Fruit fly (Drosophila melanogaster) whole organism, embryonic: ENCODE results near the gene wfs1.

Source experiments
- B-H2 ChIP-seq: fragments of 200-800 bp; sonication (Bioruptor generic); optimal IDR thresholded peaks from 2 replicates; lab custom pipeline; 2018; ENCODE audit warnings: missing biosample characterization, mild to moderate bottlenecking, missing genetic modification characterization
- CG10321 ChIP-seq: fragments of 200-800 bp; sonication (Bioruptor generic); IDR thresholded peaks from 2 replicates; pipeline ENCODE4 v1.3.6; 2022; ENCODE audit warnings: missing biosample characterization, missing genetic modification characterization
- CG13123 ChIP-seq: fragments of 200-800 bp; sonication (Bioruptor generic); optimal IDR thresholded peaks from 2 replicates; lab custom pipeline; 2016; ENCODE audit warnings: missing biosample characterization, missing genetic modification characterization
- CG14050 ChIP-seq: fragments of 200-800 bp; sonication (Bioruptor generic); IDR thresholded peaks from 3 replicates; pipeline ENCODE4 v1.3.6; 2022; ENCODE audit warnings: missing biosample characterization, missing genetic modification characterization
- CG14710 ChIP-seq: fragments of 200-800 bp; sonication (Bioruptor generic); optimal IDR thresholded peaks from 3 replicates; lab custom pipeline; 2019; ENCODE audit warnings: missing biosample characterization, mild to moderate bottlenecking, missing genetic modification characterization, moderate library complexity
- CG1529 ChIP-seq: fragments of 200-800 bp; sonication (Bioruptor generic); optimal IDR thresholded peaks from 3 replicates; lab custom pipeline; 2018; ENCODE audit warnings: missing biosample characterization, missing genetic modification characterization
- CG1602 ChIP-seq: fragments of 200-800 bp; sonication (Bioruptor generic); optimal IDR thresholded peaks from 3 replicates; lab custom pipeline; 2016; ENCODE audit warnings: missing biosample characterization, missing genetic modification characterization
- CG16863 ChIP-seq: fragments of 200-800 bp; sonication (Bioruptor generic); optimal IDR thresholded peaks from 3 replicates; lab custom pipeline; 2016; ENCODE audit warnings: missing biosample characterization, missing genetic modification characterization
- CG17829 ChIP-seq: fragments of 200-800 bp; optimal IDR thresholded peaks from 2 replicates; lab custom pipeline; 2019; ENCODE audit warnings: missing biosample characterization, mild to moderate bottlenecking, missing genetic modification characterization, moderate library complexity
- CG1792 ChIP-seq: fragments of 200-800 bp; sonication (Bioruptor generic); optimal IDR thresholded peaks from 2 replicates; lab custom pipeline; 2016; ENCODE audit warnings: missing biosample characterization, missing genetic modification characterization
- CG18599 ChIP-seq: fragments of 200-800 bp; sonication (Bioruptor generic); optimal IDR thresholded peaks from 3 replicates; lab custom pipeline; 2017; ENCODE audit warnings: missing biosample characterization, missing genetic modification characterization, mild to moderate bottlenecking, moderate library complexity, missing genetic modification reagents
- CG2116 ChIP-seq: fragments of 200-800 bp; sonication (Bioruptor generic); optimal IDR thresholded peaks from 3 replicates; lab custom pipeline; 2018; ENCODE audit warnings: missing biosample characterization, mild to moderate bottlenecking, missing genetic modification characterization
- CG2129 ChIP-seq: fragments of 200-800 bp; sonication (Bioruptor generic); IDR thresholded peaks from 2 replicates; pipeline ENCODE4 v1.3.6; 2022; ENCODE audit warnings: missing biosample characterization, missing genetic modification characterization; ENCODE audit not compliant: partially characterized antibody
- CG2202 ChIP-seq: fragments of 200-800 bp; sonication (Bioruptor generic); optimal IDR thresholded peaks from 2 replicates; lab custom pipeline; 2018; ENCODE audit warnings: missing biosample characterization, mild to moderate bottlenecking, missing genetic modification characterization
- CG32772 ChIP-seq: fragments of 200-800 bp; sonication (Bioruptor generic); IDR thresholded peaks from 2 replicates; pipeline ENCODE4 v1.3.6; 2022; ENCODE audit warnings: missing biosample characterization, missing genetic modification characterization
- CG8089 ChIP-seq: fragments of 200-800 bp; sonication (Bioruptor generic); optimal IDR thresholded peaks from 3 replicates; lab custom pipeline; 2016; ENCODE audit warnings: missing biosample characterization, missing genetic modification characterization
- CG8388 ChIP-seq: fragments of 200-800 bp; sonication (Bioruptor generic); optimal IDR thresholded peaks from 2 replicates; lab custom pipeline; 2019; ENCODE audit warnings: missing biosample characterization, mild to moderate bottlenecking, missing genetic modification characterization, moderate library complexity
- CG9932 ChIP-seq: fragments of 200-800 bp; sonication (Bioruptor generic); IDR thresholded peaks from 2 replicates; pipeline ENCODE4 v1.3.6; 2022; ENCODE audit warnings: missing biosample characterization, missing genetic modification characterization
- Dek ChIP-seq: fragments of 200-800 bp; sonication (Bioruptor generic); optimal IDR thresholded peaks from 3 replicates; lab custom pipeline; 2019; ENCODE audit warnings: missing biosample characterization, mild to moderate bottlenecking, missing genetic modification characterization, moderate library complexity
- Doc3 ChIP-seq: fragments of 200-800 bp; sonication (Bioruptor generic); IDR thresholded peaks from 3 replicates; pipeline ENCODE4 v1.3.6; 2022; ENCODE audit warnings: missing biosample characterization, missing genetic modification characterization; ENCODE audit not compliant: partially characterized antibody
- HHEX ChIP-seq: fragments of 200-800 bp; sonication (Bioruptor generic); optimal IDR thresholded peaks from 3 replicates; lab custom pipeline; 2017; ENCODE audit warnings: missing biosample characterization, mild to moderate bottlenecking, missing genetic modification characterization, missing genetic modification reagents
- HLH4C ChIP-seq: fragments of 200-800 bp; sonication (Bioruptor generic); IDR thresholded peaks from 3 replicates; pipeline ENCODE4 v1.3.6; 2022; ENCODE audit warnings: missing biosample characterization, missing genetic modification characterization; ENCODE audit not compliant: partially characterized antibody
- Hr3 ChIP-seq: fragments of 200-800 bp; sonication (Bioruptor generic); optimal IDR thresholded peaks from 3 replicates; lab custom pipeline; 2016; ENCODE audit warnings: missing biosample characterization, missing genetic modification characterization
- Hr51 ChIP-seq, 2 experiments: fragments of 200-800 bp; sonication (Bioruptor generic); optimal IDR thresholded peaks; 2 replicates in 1 of 2; 3 replicates in 1 of 2; lab custom pipeline; 2016 to 2018; ENCODE audit warnings: missing biosample characterization in 2 of 2, missing genetic modification characterization in 2 of 2, mild to moderate bottlenecking in 1 of 2, moderate library complexity in 1 of 2
- MBD-R2 ChIP-seq: fragments of 200-800 bp; sonication (Bioruptor generic); IDR thresholded peaks from 2 replicates; pipeline ENCODE4 v1.3.6; 2022; ENCODE audit warnings: missing biosample characterization, missing genetic modification characterization
- NC2α ChIP-seq: fragments of 200-800 bp; sonication (Bioruptor generic); optimal IDR thresholded peaks from 2 replicates; lab custom pipeline; 2016; ENCODE audit warnings: missing biosample characterization, missing genetic modification characterization
- NK7.1 ChIP-seq: fragments of 200-800 bp; sonication (Bioruptor generic); optimal IDR thresholded peaks from 3 replicates; lab custom pipeline; 2016; ENCODE audit warnings: missing biosample characterization, missing genetic modification characterization
- Oaz ChIP-seq: fragments of 200-800 bp; sonication (Bioruptor generic); IDR thresholded peaks from 2 replicates; pipeline ENCODE4 v1.3.6; 2022; ENCODE audit warnings: missing biosample characterization, missing genetic modification characterization
- Six4 ChIP-seq: fragments of 200-800 bp; sonication (Bioruptor generic); optimal IDR thresholded peaks from 2 replicates; lab custom pipeline; 2016; ENCODE audit warnings: missing biosample characterization, missing genetic modification characterization
- ato ChIP-seq: fragments of 200-800 bp; sonication (Bioruptor generic); IDR thresholded peaks from 2 replicates; pipeline ENCODE4 v1.3.6; 2022; ENCODE audit warnings: missing biosample characterization, missing genetic modification characterization; ENCODE audit not compliant: partially characterized antibody
- cato ChIP-seq: fragments of 200-800 bp; sonication (Bioruptor generic); optimal IDR thresholded peaks from 2 replicates; lab custom pipeline; 2016; ENCODE audit warnings: missing biosample characterization, missing genetic modification characterization, borderline replicate concordance
- dpn ChIP-seq, 2 experiments: fragments of 200-800 bp; sonication (Bioruptor generic); optimal IDR thresholded peaks; 3 replicates each; lab custom pipeline; 2016; ENCODE audit warnings: missing biosample characterization in 2 of 2, missing genetic modification characterization in 2 of 2
- esg ChIP-seq: fragments of 200-800 bp; sonication (Bioruptor generic); conservative IDR thresholded peaks from 2 replicates; pipeline ENCODE4 v1.3.6; 2022; ENCODE audit warnings: missing biosample characterization, missing genetic modification characterization
- eyg ChIP-seq: fragments of 200-800 bp; sonication (Bioruptor generic); optimal IDR thresholded peaks from 3 replicates; lab custom pipeline; 2016; ENCODE audit warnings: missing biosample characterization, missing genetic modification characterization
- gem ChIP-seq: fragments of 200-800 bp; sonication (Bioruptor generic); optimal IDR thresholded peaks from 2 replicates; lab custom pipeline; 2019; ENCODE audit warnings: missing biosample characterization, mild to moderate bottlenecking, missing genetic modification characterization, moderate library complexity
- hb ChIP-seq: fragments of 200-800 bp; sonication (Bioruptor generic); IDR thresholded peaks from 3 replicates; pipeline ENCODE4 v1.3.6; 2022; ENCODE audit warnings: missing biosample characterization, missing genetic modification characterization; ENCODE audit not compliant: partially characterized antibody
- kah ChIP-seq: fragments of 200-800 bp; sonication (Bioruptor generic); optimal IDR thresholded peaks from 2 replicates; lab custom pipeline; 2018; ENCODE audit warnings: missing biosample characterization, mild to moderate bottlenecking, missing genetic modification characterization
- kay ChIP-seq: fragments of 200-800 bp; sonication (Bioruptor generic); optimal IDR thresholded peaks from 2 replicates; lab custom pipeline; 2016; ENCODE audit warnings: missing biosample characterization, missing genetic modification characterization
- knrl ChIP-seq: fragments of 200-800 bp; sonication (Bioruptor generic); IDR thresholded peaks from 3 replicates; pipeline ENCODE4 v1.3.6; 2022; ENCODE audit warnings: missing biosample characterization, missing genetic modification characterization; ENCODE audit not compliant: partially characterized antibody
- mam ChIP-seq: fragments of 200-800 bp; sonication (Bioruptor generic); optimal IDR thresholded peaks from 3 replicates; lab custom pipeline; 2016; ENCODE audit warnings: missing biosample characterization, missing genetic modification characterization
- mld ChIP-seq: fragments of 200-800 bp; sonication (Bioruptor generic); IDR thresholded peaks from 3 replicates; pipeline ENCODE4 v1.3.6; 2022; ENCODE audit warnings: missing biosample characterization, missing genetic modification characterization; ENCODE audit not compliant: partially characterized antibody
- pros ChIP-seq: fragments of 200-800 bp; sonication (Bioruptor generic); optimal IDR thresholded peaks from 3 replicates; lab custom pipeline; 2019; ENCODE audit warnings: missing biosample characterization, mild to moderate bottlenecking, missing genetic modification characterization, moderate library complexity
- sens ChIP-seq: fragments of 200-800 bp; sonication (Bioruptor generic); peaks from one replicate; lab custom pipeline; 2016; ENCODE audit warnings: missing biosample characterization, missing genetic modification characterization
- tna ChIP-seq: fragments of 200-800 bp; sonication (Bioruptor generic); IDR thresholded peaks from 2 replicates; pipeline ENCODE4 v1.3.6; 2022; ENCODE audit warnings: missing biosample characterization, missing genetic modification characterization; ENCODE audit not compliant: partially characterized antibody
- toy ChIP-seq: fragments of 200-800 bp; sonication (Bioruptor generic); IDR thresholded peaks from 2 replicates; pipeline ENCODE4 v1.3.6; 2022; ENCODE audit warnings: missing biosample characterization, missing genetic modification characterization
- trem ChIP-seq: fragments of 200-800 bp; optimal IDR thresholded peaks from 3 replicates; lab custom pipeline; 2019; ENCODE audit warnings: missing biosample characterization, mild to moderate bottlenecking, missing genetic modification characterization, moderate library complexity
- vnd ChIP-seq: fragments of 200-800 bp; sonication (Bioruptor generic); IDR thresholded peaks from 3 replicates; pipeline ENCODE4 v1.3.6; 2022; ENCODE audit warnings: missing biosample characterization, missing genetic modification characterization; ENCODE audit not compliant: partially characterized antibody
- vvl ChIP-seq: fragments of 200-800 bp; sonication (Bioruptor generic); IDR thresholded peaks from 2 replicates; pipeline ENCODE4 v1.3.6; 2022; ENCODE audit warnings: missing biosample characterization, missing genetic modification characterization
- zen2 ChIP-seq: fragments of 200-800 bp; sonication (Bioruptor generic); IDR thresholded peaks from 3 replicates; pipeline ENCODE4 v1.3.6; 2022; ENCODE audit warnings: missing biosample characterization, missing genetic modification characterization; ENCODE audit not compliant: partially characterized antibody

The wfs1 gene

DNA sequence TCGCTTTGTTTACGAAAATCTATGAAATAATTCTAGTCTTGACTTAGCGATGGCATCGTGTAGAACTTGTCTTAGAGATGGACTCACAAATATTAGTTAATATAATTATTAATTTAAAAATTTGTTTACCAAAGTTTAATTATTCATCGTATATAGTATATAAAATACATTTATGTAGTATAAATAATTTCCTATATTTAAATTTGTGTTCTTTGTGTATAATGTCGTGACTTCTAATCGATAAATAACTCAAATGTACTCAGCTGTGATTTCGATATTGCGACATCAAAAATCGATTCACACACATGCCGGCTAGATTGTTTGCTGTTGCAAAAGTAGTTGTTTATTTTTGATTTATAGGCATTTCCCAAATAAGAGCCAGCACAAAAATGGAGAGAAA is at the start of gene wfs1, which contains the start of gene Nup133:
Gene wfs1 (minus strand): TSS at position 70 of the 400 bp plus-strand sequence.
Gene Nup133 (plus strand): TSS at position 297 of the 400 bp plus-strand sequence.
- TF ChIP-seq CG13123 (GFP tag; lab: Kevin White, UChicago) (peak; percentile 76), trem (peak; percentile 91), mam (GFP tag; lab: Kevin White, UChicago) (no peak), CG32772 (GFP tag; lab: Robert Waterston, UW) (peak; percentile 53; the same call in 1 of the 2 replicates), CG1529 (GFP tag; lab: Kevin White, UChicago) (peak; percentile 48), esg (peak; percentile 56), cato (GFP tag; lab: Kevin White, UChicago) (peak; percentile 39), CG10321 (GFP tag; lab: Robert Waterston, UW) (no peak), CG14710 (tag; lab: Kevin White, UChicago) (peak; percentile 93), kah (GFP tag; lab: Kevin White, UChicago) (peak; percentile 30), zen2 (GFP tag; lab: Robert Waterston, UW) (peak; percentile 58; the same call in 1 of the 3 replicates), B-H2 (GFP tag; lab: Kevin White, UChicago) (peak; percentile 77), CG16863 (GFP tag; lab: Kevin White, UChicago) (peak; percentile 21), kay (GFP tag; lab: Kevin White, UChicago) (peak; percentile 55), CG2202 (peak; percentile 50), CG2129 (GFP tag; lab: Robert Waterston, UW) (peak; percentile 59; the same call in 1 of the 2 replicates), eyg (GFP tag; lab: Kevin White, UChicago) (no peak), sens (GFP tag; lab: Kevin White, UChicago) (peak; percentile 64), Dek (tag; lab: Kevin White, UChicago) (peak; percentile 71), CG18599 (peak; percentile 78), gem (tag; lab: Kevin White, UChicago) (peak; percentile 94), toy (GFP tag; lab: Robert Waterston, UW) (no peak), Hr3 (GFP tag; lab: Kevin White, UChicago) (peak; percentile 80), CG8089 (GFP tag; lab: Kevin White, UChicago) (no peak), CG9932 (GFP tag; lab: Robert Waterston, UW) (peak; percentile 81), hb (GFP tag; lab: Robert Waterston, UW) (peak; percentile 49; the same call in 1 of the 3 replicates), tna (peak; percentile 15; the same call in 1 of the 2 replicates), HHEX (GFP tag; lab: Kevin White, UChicago) (peak; percentile 49), pros (GFP tag; lab: Kevin White, UChicago) (no peak), mld (peak; percentile 27; the same call in 1 of the 3 replicates), MBD-R2 (GFP tag; lab: Robert Waterston, UW) (peak; percentile 88), Six4 (GFP tag; lab: Kevin White, UChicago) (peak; percentile 60), ato (GFP tag; lab: Robert Waterston, UW) (peak; percentile 55; the same call in 1 of the 2 replicates), HLH4C (GFP tag; lab: Robert Waterston, UW) (peak; percentile 86), Oaz (GFP tag; lab: Robert Waterston, UW) (no peak; the same call in 1 of the 2 replicates), Doc3 (GFP tag; lab: Robert Waterston, UW) (peak; percentile 84), CG1792 (no peak), Hr51 (GFP tag; optimal IDR thresholded peaks at IDR 0.05; lab: Kevin White, UChicago) (peak; percentile 20 to 86), CG17829 (tag; lab: Kevin White, UChicago) (peak; percentile 93), NK7.1 (no peak), NC2α (no peak), CG1602 (GFP tag; lab: Kevin White, UChicago) (peak; percentile 78), dpn (GFP tag; optimal IDR thresholded peaks at IDR 0.05; lab: Kevin White, UChicago) (peak in 1 of 2 experiments; percentile 75), vnd (GFP tag; lab: Robert Waterston, UW) (peak; percentile 81; the same call in 2 of the 3 replicates), CG14050 (GFP tag; lab: Robert Waterston, UW) (peak; percentile 46; the same call in 1 of the 3 replicates), knrl (peak; percentile 90), CG2116 (GFP tag; lab: Kevin White, UChicago) (peak; percentile 88), CG8388 (GFP tag; lab: Kevin White, UChicago) (peak; percentile 80), vvl (GFP tag; lab: Robert Waterston, UW) (peak; percentile 73)
